Worm (Caenorhabditis elegans) whole organism, young adult: ENCODE measurements around the gene F44D12.2.
A peak's percentile ranks its signal among the peaks of the same experiment; 100 is the strongest.

Experiments used
- B0019.2 ChIP-seq: fragments of 200-800 bp; sonication (Bioruptor generic); conservative IDR thresholded peaks from 2 replicates; pipeline ENCODE4 v1.3.6; 2022; ENCODE audit warnings: missing genetic modification reagents, missing genetic modification characterization, missing compliant biosample characterization
- B0035.1 ChIP-seq: sonication (generic microtip); optimal IDR thresholded peaks from 2 replicates; lab custom pipeline; 2016; ENCODE audit warnings: missing genetic modification characterization, mild to moderate bottlenecking, missing compliant biosample characterization, missing genotype, missing genetic modification reagents
- F10E7.11 ChIP-seq: sonication (generic microtip); optimal IDR thresholded peaks from 2 replicates; lab custom pipeline; 2017; ENCODE audit warnings: mild to moderate bottlenecking, missing genetic modification characterization, moderate library complexity, missing compliant biosample characterization
- F37B4.10 ChIP-seq: fragments of 200-800 bp; sonication (Bioruptor generic); IDR thresholded peaks from 2 replicates; pipeline ENCODE4 v1.3.6; 2022; ENCODE audit warnings: missing genetic modification characterization, missing compliant biosample characterization
- F49E8.2 ChIP-seq: sonication (generic microtip); optimal IDR thresholded peaks from 3 replicates; lab custom pipeline; 2017; ENCODE audit warnings: missing genetic modification characterization, mild to moderate bottlenecking, missing compliant biosample characterization, antibody characterized with exemption, moderate library complexity; ENCODE audit not compliant: insufficient read depth
- F57C9.4 ChIP-seq: sonication (generic microtip); optimal IDR thresholded peaks from 2 replicates; lab custom pipeline; 2017; ENCODE audit warnings: mild to moderate bottlenecking, missing genetic modification characterization, missing compliant biosample characterization
- K12H6.12 ChIP-seq: fragments of 200-800 bp; sonication (Bioruptor generic); optimal IDR thresholded peaks from 2 replicates; lab custom pipeline; 2018; ENCODE audit warnings: mild to moderate bottlenecking, missing genetic modification characterization, missing compliant biosample characterization
- T07F8.4 ChIP-seq: sonication (generic microtip); optimal IDR thresholded peaks from 2 replicates; lab custom pipeline; 2016; ENCODE audit warnings: mild to moderate bottlenecking, missing genetic modification characterization, moderate library complexity, missing compliant biosample characterization
- T26A5.8 ChIP-seq: sonication (generic microtip); optimal IDR thresholded peaks from 2 replicates; lab custom pipeline; 2016; ENCODE audit warnings: missing genetic modification characterization, missing compliant biosample characterization
- Y53G8AR.9 ChIP-seq: fragments of 200-800 bp; sonication (Bioruptor generic); conservative IDR thresholded peaks from 2 replicates; pipeline ENCODE4 v1.3.6; 2022; ENCODE audit warnings: missing genetic modification reagents, missing genetic modification characterization, missing compliant biosample characterization
- Y79H2A.3 ChIP-seq: fragments of 200-800 bp; sonication (Bioruptor generic); conservative IDR thresholded peaks from 2 replicates; pipeline ENCODE4 v1.3.6; 2022; ENCODE audit warnings: missing genetic modification reagents, missing genetic modification characterization, missing compliant biosample characterization
- akir-1 ChIP-seq: fragments of 200-800 bp; sonication (Bioruptor generic); optimal IDR thresholded peaks from 2 replicates; lab custom pipeline; 2018; ENCODE audit warnings: mild to moderate bottlenecking, missing genetic modification characterization, moderate library complexity, missing compliant biosample characterization
- aptf-3 ChIP-seq: fragments of 200-800 bp; sonication (Bioruptor generic); IDR thresholded peaks from 2 replicates; pipeline ENCODE4 v1.3.6; 2022; ENCODE audit warnings: missing genetic modification characterization, missing compliant biosample characterization
- athp-1 ChIP-seq: sonication (generic microtip); optimal IDR thresholded peaks from 2 replicates; lab custom pipeline; 2017; ENCODE audit warnings: mild to moderate bottlenecking, missing genetic modification characterization, missing compliant biosample characterization
- bed-1 ChIP-seq: fragments of 200-800 bp; sonication (Bioruptor generic); IDR thresholded peaks from 2 replicates; pipeline ENCODE4 v1.3.6; 2022; ENCODE audit warnings: missing genetic modification reagents, missing genetic modification characterization, missing compliant biosample characterization
- ceh-40 ChIP-seq: fragments of 200-800 bp; sonication (Bioruptor generic); IDR thresholded peaks from 2 replicates; pipeline ENCODE4 v1.3.6; 2022; ENCODE audit warnings: missing genetic modification characterization, missing compliant biosample characterization
- dox-1 ChIP-seq: fragments of 200-800 bp; sonication (Bioruptor generic); IDR thresholded peaks from 2 replicates; pipeline ENCODE4 v1.3.6; 2022; ENCODE audit warnings: missing genetic modification reagents, missing genetic modification characterization, missing compliant biosample characterization
- egl-44 ChIP-seq: fragments of 200-800 bp; sonication (Bioruptor generic); IDR thresholded peaks from 2 replicates; pipeline ENCODE4 v1.3.6; 2022; ENCODE audit warnings: missing genetic modification reagents, missing genetic modification characterization, missing compliant biosample characterization
- egrh-3 ChIP-seq: fragments of 200-800 bp; sonication (Bioruptor generic); IDR thresholded peaks from 2 replicates; pipeline ENCODE4 v1.3.6; 2022; ENCODE audit warnings: missing genetic modification reagents, missing genetic modification characterization, missing compliant biosample characterization
- fkh-3 ChIP-seq: sonication (generic microtip); optimal IDR thresholded peaks from 2 replicates; lab custom pipeline; 2016; ENCODE audit warnings: mild to moderate bottlenecking, missing genetic modification characterization, missing compliant biosample characterization
- hmg-1.2 ChIP-seq: fragments of 200-800 bp; sonication (Bioruptor generic); IDR thresholded peaks from 2 replicates; pipeline ENCODE4 v1.3.6; 2022; ENCODE audit warnings: missing genetic modification reagents, missing genetic modification characterization, missing compliant biosample characterization
- hrde-1 ChIP-seq: sonication (generic microtip); optimal IDR thresholded peaks from 2 replicates; lab custom pipeline; 2016; ENCODE audit warnings: missing genetic modification characterization, mild to moderate bottlenecking, missing compliant biosample characterization, moderate library complexity, missing genotype, missing genetic modification reagents, borderline replicate concordance
- lin-26 ChIP-seq: fragments of 200-800 bp; sonication (Bioruptor generic); IDR thresholded peaks from 2 replicates; pipeline ENCODE4 v1.3.6; 2022; ENCODE audit warnings: missing genetic modification reagents, missing genetic modification characterization, missing compliant biosample characterization
- lin-35 ChIP-seq, 3 experiments: fragments of 150-350 bp in 2 of 3; sonication (generic microtip) in 1 of 3; optimal IDR thresholded peaks; 2 replicates each; lab custom pipeline; 2014 to 2018; ENCODE audit warnings: missing biosample characterization in 3 of 3, missing genetic modification characterization in 3 of 3, missing genetic modification reagents in 3 of 3
- lsy-27 ChIP-seq: sonication (generic microtip); optimal IDR thresholded peaks from 2 replicates; lab custom pipeline; 2017; ENCODE audit warnings: missing genetic modification characterization, mild to moderate bottlenecking, missing compliant biosample characterization, antibody characterized with exemption, missing genotype, borderline replicate concordance; ENCODE audit not compliant: insufficient read depth
- madf-10 ChIP-seq: sonication (generic microtip); optimal IDR thresholded peaks from 2 replicates; lab custom pipeline; 2016; ENCODE audit warnings: mild to moderate bottlenecking, missing genetic modification characterization, missing compliant biosample characterization
- madf-6 ChIP-seq: fragments of 200-800 bp; sonication (Bioruptor generic); IDR thresholded peaks from 2 replicates; pipeline ENCODE4 v1.3.6; 2022; ENCODE audit warnings: missing genetic modification reagents, missing genetic modification characterization, missing compliant biosample characterization
- madf-8 ChIP-seq: fragments of 200-800 bp; sonication (Bioruptor generic); conservative IDR thresholded peaks from 2 replicates; pipeline ENCODE4 v1.3.6; 2022; ENCODE audit warnings: missing genetic modification reagents, missing genetic modification characterization, missing compliant biosample characterization
- mcd-1 ChIP-seq: fragments of 200-800 bp; sonication (Bioruptor generic); IDR thresholded peaks from 2 replicates; pipeline ENCODE4 v1.3.6; 2022; ENCODE audit warnings: missing genetic modification reagents, missing genetic modification characterization, missing compliant biosample characterization
- nhr-27 ChIP-seq: fragments of 200-800 bp; sonication (Bioruptor generic); optimal IDR thresholded peaks from 2 replicates; lab custom pipeline; 2018; ENCODE audit warnings: mild to moderate bottlenecking, missing genetic modification characterization, moderate library complexity, missing compliant biosample characterization
- pbrm-1 ChIP-seq: fragments of 200-800 bp; sonication (Bioruptor generic); IDR thresholded peaks from 2 replicates; pipeline ENCODE4 v1.3.6; 2022; ENCODE audit warnings: missing genetic modification reagents, missing genetic modification characterization, missing compliant biosample characterization
- rec-8 ChIP-seq, 2 experiments: sonication (generic microtip); optimal IDR thresholded peaks; 2 replicates each; lab custom pipeline; 2016; ENCODE audit warnings: mild to moderate bottlenecking in 2 of 2, missing genetic modification characterization in 2 of 2, missing genetic modification reagents in 2 of 2, missing genotype in 2 of 2, missing biosample characterization in 1 of 2, missing compliant biosample characterization in 1 of 2, moderate library complexity in 1 of 2
- sea-2 ChIP-seq: fragments of 200-800 bp; sonication (Bioruptor generic); IDR thresholded peaks from 2 replicates; pipeline ENCODE4 v1.3.6; 2022; ENCODE audit warnings: missing genetic modification characterization, missing compliant biosample characterization
- snpc-4 ChIP-seq, 5 experiments: fragments of 150-350 bp in 1 of 5; sonication (generic microtip) in 4 of 5; optimal IDR thresholded peaks; 2 replicates each; lab custom pipeline; 2014 to 2018; ENCODE audit warnings: missing genetic modification characterization in 5 of 5, missing biosample characterization in 3 of 5, antibody characterized with exemption in 2 of 5, mild to moderate bottlenecking in 2 of 5, missing compliant biosample characterization in 2 of 5, missing genotype in 2 of 5, moderate library complexity in 2 of 5, missing genetic modification reagents in 1 of 5
- sptf-2 ChIP-seq: fragments of 200-800 bp; sonication (Bioruptor generic); optimal IDR thresholded peaks from 2 replicates; lab custom pipeline; 2018; ENCODE audit warnings: mild to moderate bottlenecking, missing genetic modification characterization, missing compliant biosample characterization
- ztf-22 ChIP-seq: fragments of 200-800 bp; sonication (Bioruptor generic); optimal IDR thresholded peaks from 2 replicates; lab custom pipeline; 2018; ENCODE audit warnings: mild to moderate bottlenecking, missing genetic modification characterization, moderate library complexity, missing compliant biosample characterization
- ztf-26 ChIP-seq: sonication (generic microtip); optimal IDR thresholded peaks from 2 replicates; lab custom pipeline; 2017; ENCODE audit warnings: missing genetic modification characterization, missing compliant biosample characterization
- ztf-6 ChIP-seq: fragments of 200-800 bp; sonication (Bioruptor generic); IDR thresholded peaks from 2 replicates; pipeline ENCODE4 v1.3.6; 2022; ENCODE audit warnings: missing genetic modification reagents, missing genetic modification characterization, missing compliant biosample characterization

The F44D12.2 gene

ce11 chrIV:9982895-9983294 is 34.6 kb downstream of the F44D12.2 start, which contains the start of gene mam-2:
Gene mam-2, plus strand, starts transcription at chrIV:9983195.
- TF ChIP-seq rec-8 (tag; optimal IDR thresholded peaks at IDR 0.05; lab: Kevin White, UChicago) (no peak), F37B4.10 (GFP tag; lab: Robert Waterston, UW) (no peak)
- TF ChIP-seq, all 124 proteins: peak for 0

- TF ChIP-seq fkh-3 (no peak), hmg-1.2 (GFP tag; lab: Robert Waterston, UW) (peak; percentile 87), madf-6 (GFP tag; lab: Robert Waterston, UW) (no peak), mcd-1 (GFP tag; lab: Robert Waterston, UW) (peak; percentile 36; the same call in 1 of the 2 replicates), T26A5.8 (tag; lab: Kevin White, UChicago) (no peak)
- TF ChIP-seq, all 124 proteins: peak for 2
Observed at ce11 chrIV:9982226-9982794, 35.2 kb downstream of the F44D12.2 start, which contains the start of gene rrp-1. Gene rrp-1, minus strand, starts transcription at chrIV:9982276.

ce11 chrIV:9977602-9978172 is 39.8 kb downstream of the F44D12.2 start, which contains the start of gene dhp-2:
Gene dhp-2, plus strand, starts transcription at chrIV:9978122.
- TF ChIP-seq ztf-22, result no peak
- TF ChIP-seq akir-1 (GFP tag; lab: Kevin White, UChicago), result no peak
- no peak for TF ChIP-seq F10E7.11 (tag; lab: Kevin White, UChicago)
- no peak for TF ChIP-seq madf-6 (GFP tag; lab: Robert Waterston, UW)
- no peak for TF ChIP-seq madf-10
- no peak for TF ChIP-seq B0019.2 (GFP tag; lab: Robert Waterston, UW)
- no peak for TF ChIP-seq T07F8.4 (tag; lab: Kevin White, UChicago)
- TF ChIP-seq ztf-6 (GFP tag; lab: Robert Waterston, UW), result no peak
- no peak for TF ChIP-seq bed-1
- no peak for TF ChIP-seq ceh-40 (GFP tag; lab: Robert Waterston, UW)
- no peak for TF ChIP-seq snpc-4 (GFP tag; optimal IDR thresholded peaks at IDR 0.05; lab: Kevin White, UChicago)
- TF ChIP-seq snpc-4 (tag; optimal IDR thresholded peaks at IDR 0.05; lab: Kevin White, UChicago), result no peak
- TF ChIP-seq K12H6.12 (tag; lab: Kevin White, UChicago), result no peak
- TF ChIP-seq hrde-1 (tag; lab: Kevin White, UChicago), result no peak
- no peak for TF ChIP-seq F57C9.4 (tag; lab: Kevin White, UChicago)
- no peak for TF ChIP-seq egl-44 (GFP tag; lab: Robert Waterston, UW)
- TF ChIP-seq lin-35 (GFP tag; optimal IDR thresholded peaks at IDR 0.05; lab: Kevin White, UChicago), result no peak

ce11 chrIV:9976284-9976683 is 41.2 kb downstream of the F44D12.2 start, which contains the start of gene C47E12.14:
Gene C47E12.14, minus strand, starts transcription at chrIV:9976384.
- no peak for TF ChIP-seq athp-1 (tag; lab: Kevin White, UChicago)
- TF ChIP-seq lsy-27, result no peak

ce11 chrIV:9974392-9974791 is 43.1 kb downstream of the F44D12.2 start, which contains the start of gene C47E12.9:
Gene C47E12.9, plus strand, starts transcription at chrIV:9974692.
- no peak for TF ChIP-seq Y53G8AR.9 (GFP tag; lab: Robert Waterston, UW)
- TF ChIP-seq akir-1 (GFP tag; lab: Kevin White, UChicago), result no peak
- no peak for TF ChIP-seq pbrm-1
- no peak for TF ChIP-seq Y79H2A.3
- no peak for TF ChIP-seq lin-26
- no peak for TF ChIP-seq dox-1
- no peak for TF ChIP-seq fkh-3
- no peak for TF ChIP-seq nhr-27 (tag; lab: Kevin White, UChicago)
- TF ChIP-seq B0019.2 (GFP tag; lab: Robert Waterston, UW), result no peak
- TF ChIP-seq egrh-3 (GFP tag; lab: Robert Waterston, UW), result no peak
- TF ChIP-seq ztf-26 (tag; lab: Kevin White, UChicago), result no peak
- TF ChIP-seq ceh-40 (GFP tag; lab: Robert Waterston, UW), result no peak
- no peak for TF ChIP-seq sea-2 (GFP tag; lab: Robert Waterston, UW)
- no peak for TF ChIP-seq aptf-3 (GFP tag; lab: Robert Waterston, UW)
- TF ChIP-seq sptf-2 (GFP tag; lab: Kevin White, UChicago), result no peak
- no peak for TF ChIP-seq F49E8.2 (tag; lab: Kevin White, UChicago)
- TF ChIP-seq madf-8, result no peak
- no peak for TF ChIP-seq B0035.1 (tag; lab: Kevin White, UChicago)
- TF ChIP-seq, all 124 proteins: peak for 0
